Worm (Caenorhabditis elegans) whole organism, L4 larva: ENCODE data around the gene F53F4.2.

Experiments
- aha-1 ChIP-seq: fragments of 150-350 bp; peaks from one replicate; lab custom pipeline; 2014; ENCODE audit warnings: missing biosample characterization, missing genetic modification characterization
- ama-1 ChIP-seq: fragments of 150-350 bp; optimal IDR thresholded peaks from 2 replicates; lab custom pipeline; 2014; ENCODE audit warnings: inconsistent platforms, mixed read lengths
- pha-4 ChIP-seq, 2 experiments: fragments of 150-350 bp in 1 of 2; fragments of 200-800 bp in 1 of 2; sonication (Bioruptor generic) in 1 of 2; IDR thresholded peaks in 1 of 2; optimal IDR thresholded peaks in 1 of 2; 2 replicates each; pipeline versions ENCODE4 v1.3.6 to Lab custom; 2014 to 2022; ENCODE audit warnings: missing genetic modification characterization in 2 of 2, missing genetic modification reagents in 2 of 2, missing biosample characterization in 1 of 2, missing compliant biosample characterization in 1 of 2

DNA sequence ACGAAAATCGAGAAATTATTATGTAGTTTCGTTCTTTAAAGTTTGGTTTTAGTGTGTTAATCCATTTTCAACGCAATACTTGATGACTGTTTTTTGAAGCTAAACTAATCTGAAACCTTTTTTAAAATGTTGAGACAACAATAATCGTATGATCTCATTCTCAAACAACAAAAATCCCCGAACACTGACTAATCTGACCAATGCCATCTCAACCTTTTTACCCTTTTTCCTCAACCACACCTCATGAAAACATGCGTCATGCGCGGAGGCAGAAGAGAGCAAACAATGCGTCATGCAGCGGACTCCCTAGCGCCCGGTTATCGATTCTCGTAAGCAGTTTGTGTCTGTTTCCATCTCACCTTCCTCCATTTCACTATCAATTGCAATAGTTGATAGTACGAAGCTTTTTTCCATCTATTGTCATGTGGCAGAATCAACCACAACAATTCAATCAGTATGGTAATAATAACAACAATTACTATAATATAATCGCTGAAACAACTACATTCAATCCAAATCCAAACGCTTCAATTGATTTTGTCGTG, 17.6 kb downstream of the F53F4.2 start, which contains the start of gene C50B8.4:
- TF ChIP-seq aha-1, result peak; percentile 95
- no peak for TF ChIP-seq pha-4 (GFP tag; IDR thresholded peaks at IDR 0.05; lab: Robert Waterston, UW)
- TF ChIP-seq pha-4 (tag; optimal IDR thresholded peaks at IDR 0.05; lab: Kevin White, UChicago), result no peak
- no peak for TF ChIP-seq ama-1 (lab: Kevin White, UChicago)
